Worm (Caenorhabditis elegans): ENCODE data around the gene hal-3.
A peak's percentile ranks its signal among the peaks of the same experiment; 100 is the strongest.

Gene hal-3

ce11 chrII:9633956-9634560, 17.1 kb upstream of the hal-3 start:
- peak; percentile 80 for TF ChIP-seq set-16 (GFP tag; IDR thresholded peaks at IDR 0.05)
- TF ChIP-seq egl-43 (GFP tag; IDR thresholded peaks at IDR 0.05), result peak; percentile 52; the same call in 1 of the 2 replicates

- peak in 1 of 2 experiments; percentile 94 for TF ChIP-seq unc-62 (GFP tag; optimal IDR thresholded peaks at IDR 0.05 in 1 of 2)
- TF ChIP-seq unc-62 (tag; optimal IDR thresholded peaks at IDR 0.05), result no peak
- TF ChIP-seq duxl-1 (tag; optimal IDR thresholded peaks at IDR 0.05; ENCODE audit: poor library complexity), result no peak
Observed at ce11 chrII:9625930-9626329, 9.0 kb upstream of the hal-3 start.

ce11 chrII:9624110-9624695, 7.3 kb upstream of the hal-3 start, which contains the start of the genes dnj-20 and ZK1307.8:
Gene dnj-20 (minus strand): TSS chrII:9624176.
Gene ZK1307.8 (plus strand): TSS chrII:9624613.
- no peak for TF ChIP-seq unc-130 (GFP tag; optimal IDR thresholded peaks at IDR 0.05)
- TF ChIP-seq dmd-6 (GFP tag; IDR thresholded peaks at IDR 0.05), result no peak
- TF ChIP-seq rbr-2 (tag; optimal IDR thresholded peaks at IDR 0.05), result no peak
- no peak for TF ChIP-seq F10B5.3 (tag; optimal IDR thresholded peaks at IDR 0.05)
- no peak for TF ChIP-seq Y48G9A.11 (GFP tag; IDR thresholded peaks at IDR 0.05)
- TF ChIP-seq spr-3 (GFP tag; optimal IDR thresholded peaks at IDR 0.05), result no peak
- TF ChIP-seq nhr-102 (tag; optimal IDR thresholded peaks at IDR 0.05), result no peak
- no peak for TF ChIP-seq nhr-6 (tag; optimal IDR thresholded peaks at IDR 0.05)
- no peak for TF ChIP-seq daf-19 (GFP tag; conservative IDR thresholded peaks at IDR 0.05)
- TF ChIP-seq ces-1 (GFP tag; optimal IDR thresholded peaks at IDR 0.05), result no peak
- TF ChIP-seq aly-2 (tag; optimal IDR thresholded peaks at IDR 0.05), result no peak
- TF ChIP-seq nhr-76 (tag; optimal IDR thresholded peaks at IDR 0.05), result no peak
- TF ChIP-seq ceh-82 (tag; optimal IDR thresholded peaks at IDR 0.05), result no peak
- no peak for TF ChIP-seq zag-1 (tag; optimal IDR thresholded peaks at IDR 0.05)
- TF ChIP-seq arid-1 (GFP tag; conservative IDR thresholded peaks at IDR 0.05), result no peak
- TF ChIP-seq lin-39 (tag; optimal IDR thresholded peaks at IDR 0.05), result no peak
- peak; percentile 5 for TF ChIP-seq mxl-3 (GFP tag; optimal IDR thresholded peaks at IDR 0.05)
- no peak for TF ChIP-seq daf-8 (GFP tag; IDR thresholded peaks at IDR 0.05)
- TF ChIP-seq ceh-28 (tag; optimal IDR thresholded peaks at IDR 0.05), result no peak
- no peak for TF ChIP-seq D1046.2 (GFP tag; IDR thresholded peaks at IDR 0.05)
- TF ChIP-seq saeg-2 (GFP tag; IDR thresholded peaks at IDR 0.05), result no peak
- peak; percentile 23 for TF ChIP-seq nhr-11 (tag; optimal IDR thresholded peaks at IDR 0.05)
- TF ChIP-seq R02D3.7 (tag; optimal IDR thresholded peaks at IDR 0.05), result no peak
- TF ChIP-seq egl-43 (GFP tag; IDR thresholded peaks at IDR 0.05), result no peak
- TF ChIP-seq pqm-1 (tag; optimal IDR thresholded peaks at IDR 0.05), result peak; percentile 25
- TF ChIP-seq mep-1 (tag; optimal IDR thresholded peaks at IDR 0.05), result peak; percentile 24
- TF ChIP-seq dmd-9 (GFP tag; IDR thresholded peaks at IDR 0.05), result no peak
- no peak for TF ChIP-seq duxl-1 (tag; optimal IDR thresholded peaks at IDR 0.05; ENCODE audit: poor library complexity)
- no peak for TF ChIP-seq aha-1 (tag)
- no peak for TF ChIP-seq tra-1 (GFP tag; IDR thresholded peaks at IDR 0.05)
- TF ChIP-seq unc-39 (tag; optimal IDR thresholded peaks at IDR 0.05), result no peak
- no peak for TF ChIP-seq hlh-11 (tag; optimal IDR thresholded peaks at IDR 0.05)
- TF ChIP-seq zip-2 (tag; optimal IDR thresholded peaks at IDR 0.05), result no peak
- no peak for TF ChIP-seq lin-1 (GFP tag; IDR thresholded peaks at IDR 0.05)
- TF ChIP-seq attf-4 (tag; optimal IDR thresholded peaks at IDR 0.05), result no peak
- no peak for TF ChIP-seq dve-1 (tag; optimal IDR thresholded peaks at IDR 0.05; ENCODE audit: insufficient read depth)
- TF ChIP-seq ztf-11 (tag; optimal IDR thresholded peaks at IDR 0.05), result no peak
- no peak for TF ChIP-seq Y75B8A.6 (GFP tag; IDR thresholded peaks at IDR 0.05)
- TF ChIP-seq mes-2 (tag; optimal IDR thresholded peaks at IDR 0.05; ENCODE audit: poor library complexity, severe bottlenecking), result peak; percentile 40
- no peak for TF ChIP-seq ctbp-1 (GFP tag; IDR thresholded peaks at IDR 0.05)
- no peak for TF ChIP-seq T20F7.1 (GFP tag; optimal IDR thresholded peaks at IDR 0.05)
- TF ChIP-seq spr-1 (tag; optimal IDR thresholded peaks at IDR 0.05), result no peak
- TF ChIP-seq daf-12 (tag; optimal IDR thresholded peaks at IDR 0.05), result no peak
- TF ChIP-seq Y5F2A.4 (GFP tag; optimal IDR thresholded peaks at IDR 0.05), result no peak
- peak; percentile 73 for TF ChIP-seq lin-38 (GFP tag; IDR thresholded peaks at IDR 0.05)

Measured in whole organism, L4 larva.